Worm (Caenorhabditis elegans): ENCODE measurements around the gene R07B7.2.

Gene R07B7.2

DNA sequence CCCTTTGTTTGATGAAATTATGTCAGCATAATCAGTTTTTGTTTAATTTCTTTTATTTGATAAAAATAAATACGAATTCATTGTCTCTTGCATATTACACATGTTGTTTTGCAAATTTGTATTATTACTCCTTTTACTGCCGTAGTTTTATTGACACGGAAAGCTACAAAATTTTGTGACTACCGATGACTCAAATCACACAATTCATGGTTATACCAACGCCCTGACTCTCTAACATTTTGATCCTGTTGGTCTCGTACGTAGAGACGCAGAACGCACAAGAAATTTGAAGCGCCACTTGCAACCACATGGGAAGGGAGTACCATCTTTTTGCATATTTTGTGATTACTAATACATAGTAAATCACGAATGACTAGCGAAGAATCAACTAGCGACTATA lies 36.3 kb upstream of the R07B7.2 start, which contains the start of gene nhr-207 (continued):
- TF ChIP-seq unc-98 (GFP tag; IDR thresholded peaks at IDR 0.05) (no peak), nhr-20 (tag; optimal IDR thresholded peaks at IDR 0.05) (peak; percentile 23), ama-1 (optimal IDR thresholded peaks at IDR 0.05) (no peak), pag-3 (tag; optimal IDR thresholded peaks at IDR 0.05; ENCODE audit: borderline replicate concordance, insufficient read depth) (no peak), mep-1 (tag; optimal IDR thresholded peaks at IDR 0.05) (no peak), F16B12.6 (tag; optimal IDR thresholded peaks at IDR 0.05) (no peak), C16A3.4 (tag; optimal IDR thresholded peaks at IDR 0.05) (peak; percentile 17), nhr-76 (tag; optimal IDR thresholded peaks at IDR 0.05) (no peak), fkh-4 (tag; optimal IDR thresholded peaks at IDR 0.05; ENCODE audit: borderline replicate concordance) (no peak), unc-62 (GFP tag; optimal IDR thresholded peaks at IDR 0.05) (no peak), efl-3 (GFP tag; optimal IDR thresholded peaks at IDR 0.05) (no peak), dsc-1 (tag; optimal IDR thresholded peaks at IDR 0.05) (no peak), unc-30 (tag; optimal IDR thresholded peaks at IDR 0.05) (no peak), Y116A8C.19 (tag; optimal IDR thresholded peaks at IDR 0.05; ENCODE audit: borderline replicate concordance) (no peak), lin-35 (GFP tag; optimal IDR thresholded peaks at IDR 0.05) (no peak), ceh-8 (GFP tag; optimal IDR thresholded peaks at IDR 0.05) (no peak), pqm-1 (tag; optimal IDR thresholded peaks at IDR 0.05) (no peak)

DNA sequence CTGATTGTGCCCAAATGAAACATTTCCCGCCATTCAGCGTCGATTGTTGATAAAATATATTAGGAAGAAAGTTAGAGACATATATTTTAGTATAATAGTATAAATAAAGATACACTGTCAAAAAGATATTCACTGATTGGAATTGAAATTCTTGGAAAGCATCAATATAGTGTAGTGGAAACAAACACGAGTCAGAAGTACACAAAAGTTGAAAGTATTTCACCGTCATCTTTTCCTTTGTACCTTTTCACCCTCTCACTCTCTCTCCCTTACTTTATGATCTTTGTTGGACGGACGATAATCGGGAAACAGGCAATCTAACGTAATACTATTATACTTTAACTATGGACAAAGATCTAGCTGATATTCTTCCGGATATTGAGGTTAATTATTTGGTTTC lies 34.5 kb upstream of the R07B7.2 start, which contains the start of gene nhr-208:
Gene nhr-208, plus strand, starts transcription at position 288 of the 400 bp plus-strand sequence.
- TF ChIP-seq nhr-20 (tag; optimal IDR thresholded peaks at IDR 0.05) (peak; percentile 50), snu-23 (GFP tag; optimal IDR thresholded peaks at IDR 0.05) (peak; percentile 2), aha-1 (tag; optimal IDR thresholded peaks at IDR 0.05) (no peak), blmp-1 (tag; optimal IDR thresholded peaks at IDR 0.05) (peak; percentile 16), ceh-90 (tag; optimal IDR thresholded peaks at IDR 0.05) (no peak)

DNA sequence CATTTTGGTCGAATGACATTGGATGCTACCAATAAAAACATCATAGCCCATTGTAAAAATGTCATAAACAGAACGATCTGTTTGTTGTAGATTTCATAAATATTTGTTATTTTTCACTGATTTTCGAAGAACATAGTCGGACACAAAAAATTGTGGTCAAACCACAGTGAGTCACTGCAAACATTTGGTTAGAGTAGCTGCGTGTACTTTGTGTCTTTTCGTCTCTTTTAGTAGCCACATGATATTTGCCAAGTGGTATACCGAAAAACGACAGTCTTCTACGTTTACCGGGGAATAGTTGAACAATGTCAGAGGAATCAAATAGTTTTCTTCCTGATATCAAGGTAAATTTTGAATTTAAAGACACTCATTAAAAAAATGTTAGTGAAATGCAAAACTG lies 32.2 kb upstream of the R07B7.2 start, which contains the start of gene nhr-206:
Gene nhr-206, plus strand, starts transcription at position 248 of the 400 bp plus-strand sequence.
- TF ChIP-seq nhr-19 (GFP tag; conservative IDR thresholded peaks at IDR 0.05) (peak; percentile 21; the same call in 1 of the 2 replicates), hlh-17 (GFP tag; optimal IDR thresholded peaks at IDR 0.05; ENCODE audit: borderline replicate concordance) (no peak), snu-23 (GFP tag; optimal IDR thresholded peaks at IDR 0.05) (peak; percentile 52), elt-2 (tag; optimal IDR thresholded peaks at IDR 0.05) (peak; percentile 22), grh-1 (GFP tag; IDR thresholded peaks at IDR 0.05) (no peak), nhr-71 (tag; optimal IDR thresholded peaks at IDR 0.05) (peak; percentile 47), rnt-1 (tag; optimal IDR thresholded peaks at IDR 0.05) (no peak), ztf-4 (tag; optimal IDR thresholded peaks at IDR 0.05) (no peak), fkh-4 (tag; optimal IDR thresholded peaks at IDR 0.05; ENCODE audit: borderline replicate concordance) (no peak), fkh-10 (GFP tag; optimal IDR thresholded peaks at IDR 0.05) (no peak), nhr-90 (tag; optimal IDR thresholded peaks at IDR 0.05; ENCODE audit: poor library complexity) (peak; percentile 11), ama-1 (optimal IDR thresholded peaks at IDR 0.05) (no peak), dpl-1 (GFP tag; optimal IDR thresholded peaks at IDR 0.05) (no peak), xbp-1 (tag; optimal IDR thresholded peaks at IDR 0.05) (no peak), sox-4 (tag; optimal IDR thresholded peaks at IDR 0.05) (no peak), nhr-76 (tag; optimal IDR thresholded peaks at IDR 0.05) (no peak), skn-1 (tag; optimal IDR thresholded peaks at IDR 0.05) (peak; percentile 10), unc-130 (tag; optimal IDR thresholded peaks at IDR 0.05) (no peak), lin-39 (tag; optimal IDR thresholded peaks at IDR 0.05) (no peak), zag-1 (tag; optimal IDR thresholded peaks at IDR 0.05) (no peak), nhr-237 (tag; optimal IDR thresholded peaks at IDR 0.05) (no peak), pag-3 (tag; optimal IDR thresholded peaks at IDR 0.05; ENCODE audit: borderline replicate concordance, insufficient read depth) (no peak), elt-3 (tag; optimal IDR thresholded peaks at IDR 0.05) (peak in 2 of 6 experiments; percentile 13 to 31), alr-1 (tag; optimal IDR thresholded peaks at IDR 0.05; ENCODE audit: borderline replicate concordance) (no peak), mep-1 (tag; optimal IDR thresholded peaks at IDR 0.05) (peak; percentile 18), lin-35 (GFP tag; optimal IDR thresholded peaks at IDR 0.05) (peak in 1 of 2 experiments; percentile 58), nhr-85 (tag) (peak; percentile 77), mdl-1 (tag; optimal IDR thresholded peaks at IDR 0.05) (peak in 1 of 2 experiments; percentile 40), C04F5.9 (tag; optimal IDR thresholded peaks at IDR 0.05) (no peak), fkh-8 (tag; optimal IDR thresholded peaks at IDR 0.05) (no peak), efl-1 (optimal IDR thresholded peaks at IDR 0.05) (no peak), efl-1 (GFP tag; optimal IDR thresholded peaks at IDR 0.05 in 1 of 2) (no peak), F16B12.6 (tag; optimal IDR thresholded peaks at IDR 0.05) (no peak), jun-1 (tag; optimal IDR thresholded peaks at IDR 0.05) (no peak), ets-5 (GFP tag; IDR thresholded peaks at IDR 0.05) (no peak), tbx-2 (tag; optimal IDR thresholded peaks at IDR 0.05) (peak; percentile 9)

Measured in whole organism, L1 larva.